Fruit fly (Drosophila melanogaster) whole organism, embryonic: ENCODE data around the gene Ugt35E2.

ENCODE experiments used
- Aef1 ChIP-seq: fragments of 200-800 bp; sonication (Bioruptor generic); IDR thresholded peaks from 3 replicates; pipeline ENCODE4 v1.3.6; 2022; ENCODE audit warnings: missing biosample characterization, missing genetic modification characterization
- Atf6 ChIP-seq: fragments of 200-800 bp; sonication (Bioruptor generic); IDR thresholded peaks from 2 replicates; pipeline ENCODE4 v1.3.6; 2022; ENCODE audit warnings: missing biosample characterization, missing genetic modification characterization
- C15 ChIP-seq: fragments of 200-800 bp; sonication (Bioruptor generic); IDR thresholded peaks from 3 replicates; pipeline ENCODE4 v1.3.6; 2022; ENCODE audit warnings: missing biosample characterization, missing genetic modification characterization
- CG10267 ChIP-seq: fragments of 200-800 bp; sonication (Bioruptor generic); optimal IDR thresholded peaks from 2 replicates; lab custom pipeline; 2018; ENCODE audit warnings: missing biosample characterization, mild to moderate bottlenecking, missing genetic modification characterization, moderate library complexity
- CG12155 ChIP-seq: fragments of 200-800 bp; sonication (Bioruptor generic); optimal IDR thresholded peaks from 3 replicates; lab custom pipeline; 2016; ENCODE audit warnings: missing biosample characterization, missing genetic modification characterization
- CG1233 ChIP-seq: fragments of 200-800 bp; sonication (Bioruptor generic); optimal IDR thresholded peaks from 4 replicates; lab custom pipeline; 2018; ENCODE audit warnings: missing biosample characterization, mild to moderate bottlenecking, missing genetic modification characterization
- CG14441 ChIP-seq: fragments of 200-800 bp; sonication (Bioruptor generic); IDR thresholded peaks from 2 replicates; pipeline ENCODE4 v1.3.6; 2022; ENCODE audit warnings: missing biosample characterization, missing genetic modification characterization
- CG15479 ChIP-seq: fragments of 200-800 bp; sonication (Bioruptor generic); optimal IDR thresholded peaks from 3 replicates; lab custom pipeline; 2019; ENCODE audit warnings: missing biosample characterization, mild to moderate bottlenecking, missing genetic modification characterization, moderate library complexity
- CG17359 ChIP-seq: fragments of 200-800 bp; sonication (Bioruptor generic); optimal IDR thresholded peaks from 3 replicates; lab custom pipeline; 2018; ENCODE audit warnings: missing biosample characterization, mild to moderate bottlenecking, missing genetic modification characterization, moderate library complexity
- CG18262 ChIP-seq: fragments of 200-800 bp; optimal IDR thresholded peaks from 3 replicates; lab custom pipeline; 2019; ENCODE audit warnings: missing biosample characterization, mild to moderate bottlenecking, missing genetic modification characterization, moderate library complexity
- CG2129 ChIP-seq: fragments of 200-800 bp; sonication (Bioruptor generic); IDR thresholded peaks from 2 replicates; pipeline ENCODE4 v1.3.6; 2022; ENCODE audit warnings: missing biosample characterization, missing genetic modification characterization; ENCODE audit not compliant: partially characterized antibody
- CG30020 ChIP-seq: fragments of 200-800 bp; optimal IDR thresholded peaks from 2 replicates; lab custom pipeline; 2019; ENCODE audit warnings: missing biosample characterization, mild to moderate bottlenecking, missing genetic modification characterization, moderate library complexity
- CG32772 ChIP-seq: fragments of 200-800 bp; sonication (Bioruptor generic); IDR thresholded peaks from 2 replicates; pipeline ENCODE4 v1.3.6; 2022; ENCODE audit warnings: missing biosample characterization, missing genetic modification characterization
- CG8765 ChIP-seq: fragments of 200-800 bp; sonication (Bioruptor generic); IDR thresholded peaks from 2 replicates; pipeline ENCODE4 v1.3.6; 2022; ENCODE audit warnings: missing biosample characterization, missing genetic modification characterization
- D ChIP-seq, 2 experiments: fragments of 200-800 bp in 1 of 2; fragments of >200 bp in 1 of 2; sonication (Bioruptor generic) in 1 of 2; optimal IDR thresholded peaks; 2 replicates in 1 of 2; 3 replicates in 1 of 2; lab custom pipeline; 2017; ENCODE audit warnings: mild to moderate bottlenecking in 1 of 2, missing biosample characterization in 1 of 2, missing genetic modification characterization in 1 of 2, missing genetic modification reagents in 1 of 2
- D19B ChIP-seq: fragments of 200-800 bp; sonication (Bioruptor generic); optimal IDR thresholded peaks from 2 replicates; lab custom pipeline; 2017; ENCODE audit warnings: missing biosample characterization, mild to moderate bottlenecking, missing genetic modification characterization
- Dad ChIP-seq: fragments of 200-800 bp; sonication (Bioruptor generic); optimal IDR thresholded peaks from 3 replicates; lab custom pipeline; 2016; ENCODE audit warnings: missing biosample characterization, missing genetic modification characterization
- Dip3 ChIP-seq: fragments of 200-800 bp; sonication (Bioruptor generic); optimal IDR thresholded peaks from 3 replicates; lab custom pipeline; 2016; ENCODE audit warnings: missing biosample characterization, missing genetic modification characterization
- Dref ChIP-seq: fragments of 200-800 bp; sonication (Bioruptor generic); IDR thresholded peaks from 2 replicates; pipeline ENCODE4 v1.3.6; 2022; ENCODE audit warnings: missing biosample characterization, missing genetic modification characterization
- Gsc ChIP-seq: fragments of 200-800 bp; sonication (Bioruptor generic); IDR thresholded peaks from 2 replicates; pipeline ENCODE4 v1.3.6; 2022; ENCODE audit warnings: missing biosample characterization, missing genetic modification characterization
- Hr39 ChIP-seq: fragments of >200 bp; optimal IDR thresholded peaks from 2 replicates; lab custom pipeline; 2017
- Jarid2 ChIP-seq: fragments of 200-800 bp; sonication (Bioruptor generic); optimal IDR thresholded peaks from 3 replicates; lab custom pipeline; 2017; ENCODE audit warnings: mild to moderate bottlenecking, missing biosample characterization, missing genetic modification reagents, missing genetic modification characterization
- MTF-1 ChIP-seq: fragments of 200-800 bp; sonication (Bioruptor generic); optimal IDR thresholded peaks from 2 replicates; lab custom pipeline; 2018; ENCODE audit warnings: missing biosample characterization, mild to moderate bottlenecking, missing genetic modification characterization, borderline replicate concordance
- Med ChIP-seq: fragments of 200-800 bp; sonication (Bioruptor generic); peaks from one replicate; lab custom pipeline; 2016; ENCODE audit warnings: missing biosample characterization, missing genetic modification characterization, mild to moderate bottlenecking, inconsistent platforms, moderate library complexity
- Nf-YC ChIP-seq: fragments of 200-800 bp; optimal IDR thresholded peaks from 3 replicates; lab custom pipeline; 2019; ENCODE audit warnings: missing biosample characterization, mild to moderate bottlenecking, missing genetic modification characterization, moderate library complexity
- Scr ChIP-seq: fragments of 200-800 bp; sonication (Bioruptor generic); IDR thresholded peaks from 2 replicates; pipeline ENCODE4 v1.3.6; 2022; ENCODE audit warnings: missing biosample characterization, missing genetic modification characterization; ENCODE audit not compliant: partially characterized antibody
- Vsx1 ChIP-seq: fragments of 200-800 bp; sonication (Bioruptor generic); optimal IDR thresholded peaks from 2 replicates; lab custom pipeline; 2017; ENCODE audit warnings: missing biosample characterization, mild to moderate bottlenecking, missing genetic modification characterization, missing genetic modification reagents
- abd-A ChIP-seq: fragments of 200-800 bp; sonication (Bioruptor generic); optimal IDR thresholded peaks from 3 replicates; lab custom pipeline; 2019; ENCODE audit warnings: missing biosample characterization, mild to moderate bottlenecking, missing genetic modification characterization, moderate library complexity
- ara ChIP-seq: fragments of 200-800 bp; sonication (Bioruptor generic); IDR thresholded peaks from 2 replicates; pipeline ENCODE4 v1.3.6; 2022; ENCODE audit warnings: missing biosample characterization, missing genetic modification characterization
- chinmo ChIP-seq: fragments of 200-800 bp; sonication (Bioruptor generic); IDR thresholded peaks from 4 replicates; pipeline ENCODE4 v1.3.6; 2022; ENCODE audit warnings: missing biosample characterization, missing genetic modification characterization; ENCODE audit not compliant: partially characterized antibody
- chn ChIP-seq: fragments of 200-800 bp; sonication (Bioruptor generic); optimal IDR thresholded peaks from 2 replicates; lab custom pipeline; 2016; ENCODE audit warnings: missing biosample characterization, missing genetic modification characterization
- crol ChIP-seq: fragments of 200-800 bp; sonication (Bioruptor generic); IDR thresholded peaks from 2 replicates; pipeline ENCODE4 v1.3.6; 2022; ENCODE audit warnings: missing biosample characterization, missing genetic modification characterization
- dati ChIP-seq: fragments of 200-800 bp; sonication (Bioruptor generic); IDR thresholded peaks from 2 replicates; pipeline ENCODE4 v1.3.6; 2022; ENCODE audit warnings: missing biosample characterization, missing genetic modification characterization
- dysf ChIP-seq: fragments of 200-800 bp; sonication (Bioruptor generic); IDR thresholded peaks from 3 replicates; pipeline ENCODE4 v1.3.6; 2022; ENCODE audit warnings: missing biosample characterization, missing genetic modification characterization
- her ChIP-seq: fragments of 200-800 bp; sonication (Bioruptor generic); optimal IDR thresholded peaks from 2 replicates; lab custom pipeline; 2016; ENCODE audit warnings: missing biosample characterization, missing genetic modification characterization
- ind ChIP-seq: fragments of 200-800 bp; sonication (Bioruptor generic); optimal IDR thresholded peaks from 3 replicates; lab custom pipeline; 2016; ENCODE audit warnings: missing biosample characterization, missing genetic modification characterization
- lbe ChIP-seq: fragments of 200-800 bp; sonication (Bioruptor generic); optimal IDR thresholded peaks from 2 replicates; lab custom pipeline; 2016; ENCODE audit warnings: missing biosample characterization, mild to moderate bottlenecking, missing genetic modification characterization
- lov ChIP-seq, 2 experiments: fragments of 200-800 bp in 1 of 2; fragments of >200 bp in 1 of 2; sonication (Bioruptor generic) in 1 of 2; IDR thresholded peaks in 1 of 2; optimal IDR thresholded peaks in 1 of 2; 2 replicates in 1 of 2; 3 replicates in 1 of 2; pipeline versions ENCODE4 v1.3.6 to Lab custom; 2017 to 2022; ENCODE audit warnings: missing biosample characterization in 1 of 2, missing genetic modification characterization in 1 of 2
- nau ChIP-seq: fragments of 200-800 bp; sonication (Bioruptor generic); optimal IDR thresholded peaks from 3 replicates; lab custom pipeline; 2017; ENCODE audit warnings: missing biosample characterization, mild to moderate bottlenecking, missing genetic modification characterization, missing genetic modification reagents
- nerfin-2 ChIP-seq: fragments of 200-800 bp; sonication (Bioruptor generic); IDR thresholded peaks from 2 replicates; pipeline ENCODE4 v1.3.6; 2022; ENCODE audit warnings: missing biosample characterization, missing genetic modification characterization; ENCODE audit not compliant: partially characterized antibody
- nmo ChIP-seq: fragments of 200-800 bp; sonication (Bioruptor generic); optimal IDR thresholded peaks from 2 replicates; lab custom pipeline; 2018; ENCODE audit warnings: missing biosample characterization, mild to moderate bottlenecking, missing genetic modification characterization, moderate library complexity
- rib ChIP-seq: fragments of 200-800 bp; sonication (Bioruptor generic); IDR thresholded peaks from 2 replicates; pipeline ENCODE4 v1.3.6; 2022; ENCODE audit warnings: missing biosample characterization, missing genetic modification characterization
- seq ChIP-seq: fragments of 200-800 bp; sonication (Bioruptor generic); IDR thresholded peaks from 2 replicates; pipeline ENCODE4 v1.3.6; 2022; ENCODE audit warnings: missing biosample characterization, missing genetic modification characterization
- sna ChIP-seq: fragments of 200-800 bp; sonication (Bioruptor generic); IDR thresholded peaks from 2 replicates; pipeline ENCODE4 v1.3.6; 2022; ENCODE audit warnings: missing biosample characterization, missing genetic modification characterization; ENCODE audit not compliant: partially characterized antibody
- unc-4 ChIP-seq: fragments of 200-800 bp; sonication (Bioruptor generic); IDR thresholded peaks from 2 replicates; pipeline ENCODE4 v1.3.6; 2022; ENCODE audit warnings: missing biosample characterization, missing genetic modification characterization; ENCODE audit not compliant: partially characterized antibody
- zen2 ChIP-seq: fragments of 200-800 bp; sonication (Bioruptor generic); IDR thresholded peaks from 3 replicates; pipeline ENCODE4 v1.3.6; 2022; ENCODE audit warnings: missing biosample characterization, missing genetic modification characterization; ENCODE audit not compliant: partially characterized antibody
- zfh2 ChIP-seq: fragments of 200-800 bp; sonication (Bioruptor generic); optimal IDR thresholded peaks from 2 replicates; lab custom pipeline; 2016; ENCODE audit warnings: missing biosample characterization, missing genetic modification characterization

The Ugt35E2 gene

dm6 chr3R:11208766-11209331 lies 41.1 kb upstream of the Ugt35E2 start (continued):
- TF ChIP-seq Atf6 (GFP tag; lab: Robert Waterston, UW) (0 out of 2 replicates have a peak, but pooled peaks have one; percentile 8), Scr (GFP tag; lab: Robert Waterston, UW) (no peak), CG15479 (GFP tag; lab: Kevin White, UChicago) (peak; percentile 35), dati (GFP tag; lab: Robert Waterston, UW) (no peak), chinmo (no peak), Med (peak; percentile 94), lov (optimal IDR thresholded peaks at IDR 0.05; lab: Kevin White, UChicago) (no peak), lov (GFP tag; IDR thresholded peaks at IDR 0.05; lab: Robert Waterston, UW) (no peak), Nf-YC (tag; lab: Kevin White, UChicago) (no peak), sna (GFP tag; lab: Robert Waterston, UW) (no peak), crol (no peak), CG18262 (tag; lab: Kevin White, UChicago) (no peak), nmo (GFP tag; lab: Kevin White, UChicago) (no peak)

dm6 chr3R:11200885-11201421 lies 33.2 kb upstream of the Ugt35E2 start:
- TF ChIP-seq Hr39 (lab: Kevin White, UChicago) = no peak
- TF ChIP-seq Gsc (GFP tag; lab: Robert Waterston, UW) = no peak
- no peak for TF ChIP-seq abd-A (tag; lab: Kevin White, UChicago)
- no peak for TF ChIP-seq nerfin-2 (GFP tag; lab: Robert Waterston, UW)
- peak; percentile 100 for TF ChIP-seq D19B (GFP tag; lab: Kevin White, UChicago)
- peak; percentile 16 for TF ChIP-seq nau (GFP tag; lab: Kevin White, UChicago)
- TF ChIP-seq sna (GFP tag; lab: Robert Waterston, UW) = no peak
- no peak for TF ChIP-seq CG2129 (GFP tag; lab: Robert Waterston, UW)
- peak; percentile 75 for TF ChIP-seq CG14441 (GFP tag; lab: Robert Waterston, UW)
- TF ChIP-seq Dref (GFP tag; lab: Robert Waterston, UW) = no peak
- TF ChIP-seq dysf (GFP tag; lab: Robert Waterston, UW) = peak; percentile 73
- peak; percentile 77 for TF ChIP-seq Med
- TF ChIP-seq MTF-1 (GFP tag; lab: Kevin White, UChicago) = no peak
- no peak for TF ChIP-seq C15 (GFP tag; lab: Robert Waterston, UW)
- no peak for TF ChIP-seq chn (GFP tag; lab: Kevin White, UChicago)
- peak; percentile 61 for TF ChIP-seq ind (GFP tag; lab: Kevin White, UChicago)
- peak; percentile 58 for TF ChIP-seq CG1233
- peak; percentile 28 for TF ChIP-seq zfh2 (GFP tag; lab: Kevin White, UChicago)
- TF ChIP-seq D (optimal IDR thresholded peaks at IDR 0.05; lab: Kevin White, UChicago) = no peak
- no peak for TF ChIP-seq D (GFP tag; optimal IDR thresholded peaks at IDR 0.05; lab: Kevin White, UChicago)
- TF ChIP-seq zen2 (GFP tag; lab: Robert Waterston, UW) = no peak
- TF ChIP-seq CG8765 (GFP tag; lab: Robert Waterston, UW) = no peak
- no peak for TF ChIP-seq Jarid2
- peak; percentile 42 for TF ChIP-seq CG12155 (GFP tag; lab: Kevin White, UChicago)
- TF ChIP-seq lbe (GFP tag; lab: Kevin White, UChicago) = peak; percentile 81
- no peak for TF ChIP-seq rib (GFP tag; lab: Robert Waterston, UW)
- TF ChIP-seq Vsx1 (GFP tag; lab: Kevin White, UChicago) = no peak
- no peak for TF ChIP-seq unc-4 (GFP tag; lab: Robert Waterston, UW)
- TF ChIP-seq CG32772 (GFP tag; lab: Robert Waterston, UW) = 0 out of 2 replicates have a peak, but pooled peaks have one; percentile 32
- TF ChIP-seq Dad (GFP tag; lab: Kevin White, UChicago) = no peak
- peak; percentile 55 for TF ChIP-seq CG17359 (tag; lab: Kevin White, UChicago)
- no peak for TF ChIP-seq crol
- peak; percentile 39 for TF ChIP-seq Dip3
- no peak for TF ChIP-seq her
- TF ChIP-seq CG10267 = peak; percentile 15
- TF ChIP-seq CG30020 (tag; lab: Kevin White, UChicago) = no peak
- TF ChIP-seq ara (GFP tag; lab: Robert Waterston, UW) = no peak
- peak; percentile 48; the same call in 1 of the 2 replicates for TF ChIP-seq seq (GFP tag; lab: Robert Waterston, UW)
- TF ChIP-seq Aef1 (GFP tag; lab: Robert Waterston, UW) = peak; percentile 52
